Worm (Caenorhabditis elegans): ENCODE results near the gene F44G4.7.

ce11 chrII:8962206-8962605 lies 42.8 kb downstream of the F44G4.7 start:
- TF ChIP-seq unc-39 (tag; optimal IDR thresholded peaks at IDR 0.05) (no peak), ztf-1 (GFP tag; conservative IDR thresholded peaks at IDR 0.05) (no peak), aly-2 (tag; optimal IDR thresholded peaks at IDR 0.05) (no peak), lin-39 (tag; optimal IDR thresholded peaks at IDR 0.05) (peak; percentile 27), ztf-11 (tag; optimal IDR thresholded peaks at IDR 0.05) (no peak), gmeb-1 (tag; optimal IDR thresholded peaks at IDR 0.05) (no peak), mdl-1 (tag; optimal IDR thresholded peaks at IDR 0.05) (no peak), ama-1 (optimal IDR thresholded peaks at IDR 0.05) (no peak), nhr-12 (tag; optimal IDR thresholded peaks at IDR 0.05) (no peak)

Data from whole organism, L2 larva.